Fruit fly (Drosophila melanogaster) whole organism, adult: ENCODE measurements around the gene Kap-alpha3.
A peak's percentile ranks its signal among the peaks of the same experiment; 100 is the strongest.

Experiments
- CG1620 ChIP-seq: fragments of 200-800 bp; sonication (Bioruptor generic); optimal IDR thresholded peaks from 2 replicates; lab custom pipeline; 2016; ENCODE audit warnings: missing biosample characterization, missing genetic modification characterization
- Clk ChIP-seq: fragments of 200-800 bp; sonication (Bioruptor generic); optimal IDR thresholded peaks from 2 replicates; lab custom pipeline; 2017; ENCODE audit warnings: missing biosample characterization, missing genetic modification characterization
- Mnt ChIP-seq: fragments of 200-800 bp; sonication (Bioruptor generic); optimal IDR thresholded peaks from 2 replicates; lab custom pipeline; 2016; ENCODE audit warnings: missing biosample characterization, mild to moderate bottlenecking, missing genetic modification characterization
- kay ChIP-seq: fragments of 200-800 bp; sonication (Bioruptor generic); peaks from one replicate; lab custom pipeline; 2016; ENCODE audit warnings: missing biosample characterization, missing genetic modification characterization, borderline replicate concordance
- tj ChIP-seq: fragments of 200-800 bp; sonication (Bioruptor generic); optimal IDR thresholded peaks from 3 replicates; lab custom pipeline; 2017; ENCODE audit warnings: missing biosample characterization, mild to moderate bottlenecking, missing genetic modification characterization, moderate library complexity

dm6 chr3R:9577382-9578137 lies at the start of gene Kap-alpha3, which contains the start of gene Son:
- peak; percentile 95 for TF ChIP-seq Mnt (GFP tag; lab: Kevin White, UChicago)
- TF ChIP-seq tj (GFP tag; lab: Kevin White, UChicago), result peak; percentile 85
- TF ChIP-seq kay (GFP tag; lab: Kevin White, UChicago), result no peak
- TF ChIP-seq CG1620 (GFP tag; lab: Kevin White, UChicago), result peak; percentile 98
- peak; percentile 88 for TF ChIP-seq Clk (GFP tag; lab: Kevin White, UChicago)
